Fruit fly (Drosophila melanogaster) whole organism, embryonic: Measurements from ENCODE around the gene CG3529.
A peak's percentile ranks its signal among the peaks of the same experiment; 100 is the strongest.

Source experiments
- Blimp-1 ChIP-seq: fragments of 200-800 bp; sonication (Bioruptor generic); optimal IDR thresholded peaks from 3 replicates; lab custom pipeline; 2018; ENCODE audit warnings: missing biosample characterization, missing genetic modification characterization, mild to moderate bottlenecking, moderate library complexity, missing genetic modification reagents
- Bteb2 ChIP-seq: fragments of 200-800 bp; sonication (Bioruptor generic); optimal IDR thresholded peaks from 2 replicates; lab custom pipeline; 2016; ENCODE audit warnings: missing biosample characterization, missing genetic modification characterization
- CG10147 ChIP-seq: fragments of 200-800 bp; sonication (Bioruptor generic); optimal IDR thresholded peaks from 2 replicates; lab custom pipeline; 2019; ENCODE audit warnings: missing biosample characterization, mild to moderate bottlenecking, missing genetic modification characterization, moderate library complexity
- CG10321 ChIP-seq: fragments of 200-800 bp; sonication (Bioruptor generic); IDR thresholded peaks from 2 replicates; pipeline ENCODE4 v1.3.6; 2022; ENCODE audit warnings: missing biosample characterization, missing genetic modification characterization
- CG10366 ChIP-seq: fragments of 200-800 bp; sonication (Bioruptor generic); IDR thresholded peaks from 2 replicates; pipeline ENCODE4 v1.3.6; 2022; ENCODE audit warnings: missing biosample characterization, missing genetic modification characterization
- CG13775 ChIP-seq: fragments of 200-800 bp; sonication (Bioruptor generic); optimal IDR thresholded peaks from 3 replicates; lab custom pipeline; 2017; ENCODE audit warnings: missing biosample characterization, mild to moderate bottlenecking, missing genetic modification characterization
- CG14860 ChIP-seq: fragments of 200-800 bp; sonication (Bioruptor generic); IDR thresholded peaks from 3 replicates; pipeline ENCODE4 v1.3.6; 2022; ENCODE audit warnings: missing biosample characterization, missing genetic modification characterization; ENCODE audit not compliant: partially characterized antibody
- CG15269 ChIP-seq: fragments of 200-800 bp; sonication (Bioruptor generic); optimal IDR thresholded peaks from 2 replicates; lab custom pipeline; 2018; ENCODE audit warnings: missing biosample characterization, mild to moderate bottlenecking, missing genetic modification characterization, moderate library complexity
- CG16815 ChIP-seq: fragments of 200-800 bp; sonication (Bioruptor generic); optimal IDR thresholded peaks from 3 replicates; lab custom pipeline; 2017; ENCODE audit warnings: missing biosample characterization, mild to moderate bottlenecking, missing genetic modification characterization
- CG17186 ChIP-seq: fragments of 200-800 bp; sonication (Bioruptor generic); optimal IDR thresholded peaks from 3 replicates; lab custom pipeline; 2017; ENCODE audit warnings: missing biosample characterization, missing genetic modification reagents, missing genetic modification characterization
- CG18599 ChIP-seq: fragments of 200-800 bp; sonication (Bioruptor generic); optimal IDR thresholded peaks from 3 replicates; lab custom pipeline; 2017; ENCODE audit warnings: missing biosample characterization, missing genetic modification characterization, mild to moderate bottlenecking, moderate library complexity, missing genetic modification reagents
- CG2129 ChIP-seq: fragments of 200-800 bp; sonication (Bioruptor generic); IDR thresholded peaks from 2 replicates; pipeline ENCODE4 v1.3.6; 2022; ENCODE audit warnings: missing biosample characterization, missing genetic modification characterization; ENCODE audit not compliant: partially characterized antibody
- CG34422 ChIP-seq: fragments of 200-800 bp; sonication (Bioruptor generic); IDR thresholded peaks from 3 replicates; pipeline ENCODE4 v1.3.6; 2022; ENCODE audit warnings: missing biosample characterization, missing genetic modification characterization
- CG6813 ChIP-seq: fragments of 200-800 bp; sonication (Bioruptor generic); optimal IDR thresholded peaks from 2 replicates; lab custom pipeline; 2017; ENCODE audit warnings: missing biosample characterization, missing genetic modification characterization, mild to moderate bottlenecking, moderate library complexity, missing genetic modification reagents
- CG7271 ChIP-seq: fragments of 200-800 bp; sonication (Bioruptor generic); optimal IDR thresholded peaks from 2 replicates; lab custom pipeline; 2018; ENCODE audit warnings: missing biosample characterization, mild to moderate bottlenecking, missing genetic modification characterization, moderate library complexity
- CG7839 ChIP-seq: fragments of 200-800 bp; sonication (Bioruptor generic); optimal IDR thresholded peaks from 3 replicates; lab custom pipeline; 2018; ENCODE audit warnings: missing biosample characterization, mild to moderate bottlenecking, missing genetic modification characterization, moderate library complexity
- CG8359 ChIP-seq: fragments of 200-800 bp; sonication (Bioruptor generic); optimal IDR thresholded peaks from 2 replicates; lab custom pipeline; 2017; ENCODE audit warnings: missing biosample characterization, mild to moderate bottlenecking, missing genetic modification characterization, borderline replicate concordance
- Doc2 ChIP-seq: fragments of 200-800 bp; sonication (Bioruptor generic); IDR thresholded peaks from 2 replicates; pipeline ENCODE4 v1.3.6; 2022; ENCODE audit warnings: missing biosample characterization, missing genetic modification characterization
- Doc3 ChIP-seq: fragments of 200-800 bp; sonication (Bioruptor generic); IDR thresholded peaks from 3 replicates; pipeline ENCODE4 v1.3.6; 2022; ENCODE audit warnings: missing biosample characterization, missing genetic modification characterization; ENCODE audit not compliant: partially characterized antibody
- Dref ChIP-seq: fragments of 200-800 bp; sonication (Bioruptor generic); IDR thresholded peaks from 2 replicates; pipeline ENCODE4 v1.3.6; 2022; ENCODE audit warnings: missing biosample characterization, missing genetic modification characterization
- Drgx ChIP-seq: fragments of 200-800 bp; sonication (Bioruptor generic); IDR thresholded peaks from 2 replicates; pipeline ENCODE4 v1.3.6; 2022; ENCODE audit warnings: missing biosample characterization, missing genetic modification characterization
- Ets97D ChIP-seq: fragments of 200-800 bp; sonication (Bioruptor generic); optimal IDR thresholded peaks from 3 replicates; lab custom pipeline; 2016; ENCODE audit warnings: missing biosample characterization, missing genetic modification characterization
- H2.0 ChIP-seq: fragments of 200-800 bp; sonication (Bioruptor generic); IDR thresholded peaks from 2 replicates; pipeline ENCODE4 v1.3.6; 2022; ENCODE audit warnings: missing biosample characterization, missing genetic modification characterization
- HHEX ChIP-seq: fragments of 200-800 bp; sonication (Bioruptor generic); optimal IDR thresholded peaks from 3 replicates; lab custom pipeline; 2017; ENCODE audit warnings: missing biosample characterization, mild to moderate bottlenecking, missing genetic modification characterization, missing genetic modification reagents
- Hand ChIP-seq: fragments of 200-800 bp; sonication (Bioruptor generic); optimal IDR thresholded peaks from 2 replicates; lab custom pipeline; 2017; ENCODE audit warnings: mild to moderate bottlenecking, missing biosample characterization, missing genetic modification reagents, missing genetic modification characterization
- HmgD ChIP-seq: fragments of 200-800 bp; sonication (Bioruptor generic); optimal IDR thresholded peaks from 3 replicates; lab custom pipeline; 2016; ENCODE audit warnings: missing biosample characterization, missing genetic modification characterization
- NfI ChIP-seq: fragments of 200-800 bp; sonication (Bioruptor generic); optimal IDR thresholded peaks from 3 replicates; lab custom pipeline; 2018; ENCODE audit warnings: missing biosample characterization, mild to moderate bottlenecking, missing genetic modification characterization, moderate library complexity
- Xbp1 ChIP-seq: fragments of 200-800 bp; sonication (Bioruptor generic); optimal IDR thresholded peaks from 3 replicates; lab custom pipeline; 2016; ENCODE audit warnings: missing biosample characterization, mild to moderate bottlenecking, missing genetic modification characterization
- ac ChIP-seq: fragments of 200-800 bp; sonication (Bioruptor generic); optimal IDR thresholded peaks from 3 replicates; lab custom pipeline; 2017; ENCODE audit warnings: missing biosample characterization, mild to moderate bottlenecking, missing genetic modification characterization
- ara ChIP-seq: fragments of 200-800 bp; sonication (Bioruptor generic); IDR thresholded peaks from 2 replicates; pipeline ENCODE4 v1.3.6; 2022; ENCODE audit warnings: missing biosample characterization, missing genetic modification characterization
- crp ChIP-seq, 2 experiments: fragments of 200-800 bp; sonication (Bioruptor generic); optimal IDR thresholded peaks; 2 replicates in 1 of 2; 3 replicates in 1 of 2; lab custom pipeline; 2017; ENCODE audit warnings: missing biosample characterization in 2 of 2, missing genetic modification characterization in 2 of 2, mild to moderate bottlenecking in 1 of 2, moderate library complexity in 1 of 2
- dm ChIP-seq: fragments of 200-800 bp; sonication (Bioruptor generic); optimal IDR thresholded peaks from 3 replicates; lab custom pipeline; 2016; ENCODE audit warnings: missing biosample characterization, missing genetic modification characterization
- dmrt11E ChIP-seq: fragments of 200-800 bp; sonication (Bioruptor generic); optimal IDR thresholded peaks from 3 replicates; lab custom pipeline; 2018; ENCODE audit warnings: missing biosample characterization, mild to moderate bottlenecking, missing genetic modification characterization, moderate library complexity
- dmrt99B ChIP-seq: fragments of 200-800 bp; sonication (Bioruptor generic); optimal IDR thresholded peaks from 2 replicates; lab custom pipeline; 2018; ENCODE audit warnings: missing biosample characterization, mild to moderate bottlenecking, missing genetic modification characterization, moderate library complexity
- fd64A ChIP-seq: fragments of 200-800 bp; sonication (Bioruptor generic); optimal IDR thresholded peaks from 3 replicates; lab custom pipeline; 2018; ENCODE audit warnings: missing biosample characterization, mild to moderate bottlenecking, missing genetic modification characterization
- ftz-f1 ChIP-seq: fragments of 200-800 bp; sonication (Bioruptor generic); optimal IDR thresholded peaks from 2 replicates; lab custom pipeline; 2016; ENCODE audit warnings: missing biosample characterization, missing genetic modification characterization
- gce ChIP-seq: fragments of 200-800 bp; sonication (Bioruptor generic); IDR thresholded peaks from 3 replicates; pipeline ENCODE4 v1.3.6; 2022; ENCODE audit warnings: missing biosample characterization, missing genetic modification characterization
- hbn ChIP-seq: fragments of 200-800 bp; sonication (Bioruptor generic); IDR thresholded peaks from 2 replicates; pipeline ENCODE4 v1.3.6; 2022; ENCODE audit warnings: missing biosample characterization, missing genetic modification characterization; ENCODE audit not compliant: partially characterized antibody
- nau ChIP-seq: fragments of 200-800 bp; sonication (Bioruptor generic); optimal IDR thresholded peaks from 3 replicates; lab custom pipeline; 2017; ENCODE audit warnings: missing biosample characterization, mild to moderate bottlenecking, missing genetic modification characterization, missing genetic modification reagents
- nerfin-2 ChIP-seq: fragments of 200-800 bp; sonication (Bioruptor generic); IDR thresholded peaks from 2 replicates; pipeline ENCODE4 v1.3.6; 2022; ENCODE audit warnings: missing biosample characterization, missing genetic modification characterization; ENCODE audit not compliant: partially characterized antibody
- otp ChIP-seq: fragments of 200-800 bp; sonication (Bioruptor generic); IDR thresholded peaks from 3 replicates; pipeline ENCODE4, ENCODE4 v1.3.6; 2022; ENCODE audit warnings: missing biosample characterization, missing genetic modification characterization
- pum ChIP-seq: fragments of 200-800 bp; sonication (Bioruptor generic); optimal IDR thresholded peaks from 2 replicates; lab custom pipeline; 2016; ENCODE audit warnings: missing biosample characterization, missing genetic modification characterization
- ranshi ChIP-seq: fragments of 200-800 bp; sonication (Bioruptor generic); IDR thresholded peaks from 2 replicates; pipeline ENCODE4 v1.3.6; 2022; ENCODE audit warnings: missing biosample characterization, missing genetic modification characterization
- seq ChIP-seq: fragments of 200-800 bp; sonication (Bioruptor generic); IDR thresholded peaks from 2 replicates; pipeline ENCODE4 v1.3.6; 2022; ENCODE audit warnings: missing biosample characterization, missing genetic modification characterization
- tin ChIP-seq: fragments of 200-800 bp; sonication (Bioruptor generic); optimal IDR thresholded peaks from 3 replicates; lab custom pipeline; 2016; ENCODE audit warnings: missing biosample characterization, missing genetic modification characterization
- ttk ChIP-seq: fragments of 200-800 bp; sonication (Bioruptor generic); IDR thresholded peaks from 2 replicates; pipeline ENCODE4 v2.1.2; 2022; ENCODE audit warnings: missing biosample characterization, missing genetic modification characterization
- unc-4 ChIP-seq: fragments of 200-800 bp; sonication (Bioruptor generic); IDR thresholded peaks from 2 replicates; pipeline ENCODE4 v1.3.6; 2022; ENCODE audit warnings: missing biosample characterization, missing genetic modification characterization; ENCODE audit not compliant: partially characterized antibody
- wdn ChIP-seq: fragments of 200-800 bp; sonication (Bioruptor generic); IDR thresholded peaks from 2 replicates; pipeline ENCODE4 v1.3.6; 2022; ENCODE audit warnings: missing biosample characterization, missing genetic modification characterization

CG3529 gene

DNA sequence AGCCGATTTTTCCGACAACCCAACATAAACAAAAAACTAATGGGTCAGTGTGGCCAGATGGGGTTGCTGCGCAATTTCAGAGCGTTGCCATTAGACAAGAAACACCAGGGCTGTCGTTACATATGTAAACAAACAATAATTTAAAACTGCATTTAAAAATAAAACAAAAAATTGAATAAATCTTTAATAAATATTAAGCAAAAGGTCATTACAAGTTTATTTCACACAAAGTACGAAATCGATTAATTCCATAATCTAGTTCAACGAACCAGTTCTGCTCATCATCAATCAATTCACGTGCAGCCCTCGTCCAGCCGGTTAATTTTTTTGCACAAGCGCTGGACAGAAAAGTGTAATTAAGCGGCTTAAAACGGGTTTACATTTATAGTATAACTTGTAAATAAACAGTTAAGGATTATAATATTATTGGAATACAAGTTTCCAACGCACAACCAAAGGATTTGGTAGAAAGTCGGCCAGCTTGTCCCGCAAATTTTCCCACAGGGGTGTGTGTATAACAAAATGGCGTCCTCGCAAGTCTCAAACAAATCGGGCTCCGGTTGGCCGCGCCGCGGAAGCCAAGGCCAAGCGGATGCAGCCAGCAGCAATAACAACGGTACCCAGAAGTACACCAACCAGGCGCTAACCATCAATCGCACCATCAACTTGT lies 35.8 kb upstream of the CG3529 start, which contains the start of the genes CG4022 and Cpsf5 (continued):
- peak; percentile 86 for TF ChIP-seq dmrt11E
- peak; percentile 48 for TF ChIP-seq Dref (GFP tag; lab: Robert Waterston, UW)
- peak; percentile 74; the same call in 1 of the 3 replicates for TF ChIP-seq otp (GFP tag; lab: Robert Waterston, UW)
- TF ChIP-seq CG6813 (GFP tag; lab: Kevin White, UChicago): no peak
- peak; percentile 74 for TF ChIP-seq seq (GFP tag; lab: Robert Waterston, UW)
- peak; percentile 81 for TF ChIP-seq tin (GFP tag; lab: Kevin White, UChicago)
- no peak for TF ChIP-seq Doc2 (GFP tag; lab: Robert Waterston, UW)
- TF ChIP-seq CG13775 (GFP tag; lab: Kevin White, UChicago): peak; percentile 87
- no peak for TF ChIP-seq dmrt99B
- TF ChIP-seq crp (GFP tag; optimal IDR thresholded peaks at IDR 0.05; lab: Kevin White, UChicago): peak in 1 of 2 experiments; percentile 53
- TF ChIP-seq Ets97D: peak; percentile 63
- TF ChIP-seq CG10321 (GFP tag; lab: Robert Waterston, UW): peak; percentile 40; the same call in 1 of the 2 replicates
- no peak for TF ChIP-seq Doc3 (GFP tag; lab: Robert Waterston, UW)
- peak; percentile 39 for TF ChIP-seq Drgx (GFP tag; lab: Robert Waterston, UW)
- TF ChIP-seq CG7271: peak; percentile 67
- TF ChIP-seq pum (GFP tag; lab: Kevin White, UChicago): peak; percentile 61
- no peak for TF ChIP-seq fd64A
- peak; percentile 20 for TF ChIP-seq ac (GFP tag; lab: Kevin White, UChicago)
- peak; percentile 84 for TF ChIP-seq Xbp1 (GFP tag; lab: Kevin White, UChicago)
- peak; percentile 81 for TF ChIP-seq H2.0 (GFP tag; lab: Robert Waterston, UW)
- TF ChIP-seq CG17186 (GFP tag; lab: Kevin White, UChicago): peak; percentile 90
- TF ChIP-seq nerfin-2 (GFP tag; lab: Robert Waterston, UW): no peak
- peak; percentile 30 for TF ChIP-seq dm (GFP tag; lab: Kevin White, UChicago)
- peak; percentile 55 for TF ChIP-seq Hand
- TF ChIP-seq ranshi (GFP tag; lab: Robert Waterston, UW): peak; percentile 82; the same call in 1 of the 2 replicates
- no peak for TF ChIP-seq ftz-f1 (GFP tag; lab: Kevin White, UChicago)
- peak; percentile 79 for TF ChIP-seq Blimp-1 (GFP tag; lab: Kevin White, UChicago)
- no peak for TF ChIP-seq CG2129
- TF ChIP-seq ttk (GFP tag; lab: Robert Waterston, UW): peak; percentile 77
- TF ChIP-seq NfI: peak; percentile 87
- peak; percentile 86 for TF ChIP-seq CG10366 (GFP tag; lab: Robert Waterston, UW)
- TF ChIP-seq HHEX: peak; percentile 69
- peak; percentile 88 for TF ChIP-seq CG18599 (GFP tag; lab: Kevin White, UChicago)
- no peak for TF ChIP-seq hbn (GFP tag; lab: Robert Waterston, UW)
- peak; percentile 88 for TF ChIP-seq CG15269 (tag; lab: Kevin White, UChicago)
- peak; percentile 80; the same call in 1 of the 3 replicates for TF ChIP-seq gce (GFP tag; lab: Robert Waterston, UW)
- peak; percentile 48 for TF ChIP-seq Bteb2 (GFP tag; lab: Kevin White, UChicago)
- peak; percentile 70 for TF ChIP-seq CG16815 (GFP tag; lab: Kevin White, UChicago)
- peak; percentile 71 for TF ChIP-seq CG10147 (GFP tag; lab: Kevin White, UChicago)
- TF ChIP-seq wdn (GFP tag; lab: Robert Waterston, UW): peak; percentile 55; the same call in 1 of the 2 replicates
- no peak for TF ChIP-seq CG14860 (GFP tag; lab: Robert Waterston, UW)
- peak; percentile 87 for TF ChIP-seq ara (GFP tag; lab: Robert Waterston, UW)
- TF ChIP-seq HmgD: no peak
- TF ChIP-seq CG7839: peak; percentile 79
- 0 out of 2 replicates have a peak, but pooled peaks have one; percentile 16 for TF ChIP-seq unc-4 (GFP tag; lab: Robert Waterston, UW)
- peak; percentile 36 for TF ChIP-seq nau (GFP tag; lab: Kevin White, UChicago)
- TF ChIP-seq CG8359: no peak
- peak; percentile 80 for TF ChIP-seq CG34422 (GFP tag; lab: Robert Waterston, UW)
